Fruit fly (Drosophila melanogaster): Measurements from ENCODE around the gene Gos28.

Gos28 gene

dm6 chr3R:18669812-18670211 lies 6.3 kb downstream of the Gos28 start (continued):
- TF ChIP-seq fd85E (GFP tag; optimal IDR thresholded peaks at IDR 0.05) (no peak), CG10669 (GFP tag; optimal IDR thresholded peaks at IDR 0.05) (peak; percentile 64), Sox102F (GFP tag; optimal IDR thresholded peaks at IDR 0.05) (no peak), Eip78C (GFP tag) (peak; percentile 93), CG11902 (GFP tag; optimal IDR thresholded peaks at IDR 0.05) (peak; percentile 26), Eip75B (GFP tag; optimal IDR thresholded peaks at IDR 0.05) (peak; percentile 62), svp (GFP tag) (no peak), eg (GFP tag; IDR thresholded peaks at IDR 0.05) (peak; percentile 80), CG11762 (GFP tag; optimal IDR thresholded peaks at IDR 0.05; ENCODE audit: insufficient read depth) (peak; percentile 57), Eip93F (GFP tag; optimal IDR thresholded peaks at IDR 0.05) (no peak), CG6808 (GFP tag; optimal IDR thresholded peaks at IDR 0.05) (peak; percentile 75), CG8119 (GFP tag; IDR thresholded peaks at IDR 0.05) (peak; percentile 74), OdsH (GFP tag; optimal IDR thresholded peaks at IDR 0.05) (peak; percentile 74), Hr39 (GFP tag; optimal IDR thresholded peaks at IDR 0.05) (no peak), fkh (GFP tag; optimal IDR thresholded peaks at IDR 0.05) (peak; percentile 2), acj6 (GFP tag; optimal IDR thresholded peaks at IDR 0.05) (peak; percentile 72), CG6276 (GFP tag; optimal IDR thresholded peaks at IDR 0.05) (no peak), CG31627 (GFP tag; optimal IDR thresholded peaks at IDR 0.05) (peak; percentile 62), CG6792 (GFP tag; optimal IDR thresholded peaks at IDR 0.05) (peak; percentile 51), Smox (GFP tag; optimal IDR thresholded peaks at IDR 0.05) (no peak), achi (GFP tag; optimal IDR thresholded peaks at IDR 0.05) (peak; percentile 69), spab (GFP tag; optimal IDR thresholded peaks at IDR 0.05) (no peak), lz (GFP tag; optimal IDR thresholded peaks at IDR 0.05) (peak; percentile 57), CG32006 (GFP tag; optimal IDR thresholded peaks at IDR 0.05) (peak; percentile 82), CG9139 (GFP tag; optimal IDR thresholded peaks at IDR 0.05) (no peak), dac (GFP tag; optimal IDR thresholded peaks at IDR 0.05) (peak; percentile 45), dsx (GFP tag; optimal IDR thresholded peaks at IDR 0.05; ENCODE audit: poor library complexity, severe bottlenecking) (no peak), Ets21C (GFP tag; optimal IDR thresholded peaks at IDR 0.05) (no peak), CG3032 (tag; optimal IDR thresholded peaks at IDR 0.05) (peak; percentile 72), CG1621 (tag; optimal IDR thresholded peaks at IDR 0.05) (peak; percentile 34), pdm3 (GFP tag; optimal IDR thresholded peaks at IDR 0.05) (no peak), vri (GFP tag; optimal IDR thresholded peaks at IDR 0.05) (peak; percentile 37), CG6163 (GFP tag; IDR thresholded peaks at IDR 0.05) (peak; percentile 79; the same call in 2 of the 3 replicates)

- TF ChIP-seq Eip75B (GFP tag; optimal IDR thresholded peaks at IDR 0.05) (peak; percentile 74), CG8632 (GFP tag; optimal IDR thresholded peaks at IDR 0.05) (no peak), CG8119 (GFP tag; IDR thresholded peaks at IDR 0.05) (peak; percentile 62), dsx (GFP tag; optimal IDR thresholded peaks at IDR 0.05; ENCODE audit: poor library complexity, severe bottlenecking) (peak; percentile 49), Blimp-1 (GFP tag; optimal IDR thresholded peaks at IDR 0.05) (peak; percentile 26), Eip93F (GFP tag; optimal IDR thresholded peaks at IDR 0.05) (no peak), CG16779 (tag; optimal IDR thresholded peaks at IDR 0.05) (no peak), CG9139 (GFP tag; optimal IDR thresholded peaks at IDR 0.05) (no peak), CG6163 (GFP tag; IDR thresholded peaks at IDR 0.05) (peak; percentile 58; the same call in 1 of the 3 replicates), CG34406 (GFP tag; optimal IDR thresholded peaks at IDR 0.05) (no peak), vri (GFP tag; optimal IDR thresholded peaks at IDR 0.05) (peak; percentile 70), pdm3 (GFP tag; optimal IDR thresholded peaks at IDR 0.05) (no peak), CG6276 (GFP tag; optimal IDR thresholded peaks at IDR 0.05) (no peak), Sox102F (GFP tag; optimal IDR thresholded peaks at IDR 0.05) (no peak), CG32006 (GFP tag; optimal IDR thresholded peaks at IDR 0.05) (no peak), topi (GFP tag; optimal IDR thresholded peaks at IDR 0.05) (peak; percentile 68), CG10631 (GFP tag; optimal IDR thresholded peaks at IDR 0.05) (peak; percentile 58), CG6854 (GFP tag; optimal IDR thresholded peaks at IDR 0.05) (no peak), Ets21C (GFP tag; optimal IDR thresholded peaks at IDR 0.05) (peak; percentile 38), svp (GFP tag) (peak; percentile 90), Hr39 (GFP tag; optimal IDR thresholded peaks at IDR 0.05) (peak; percentile 44), fd59A (GFP tag; optimal IDR thresholded peaks at IDR 0.05) (peak; percentile 1), dac (GFP tag; optimal IDR thresholded peaks at IDR 0.05) (peak; percentile 40), net (GFP tag; optimal IDR thresholded peaks at IDR 0.05) (peak; percentile 0), CG6792 (GFP tag; optimal IDR thresholded peaks at IDR 0.05) (peak; percentile 54), Sox15 (GFP tag; optimal IDR thresholded peaks at IDR 0.05) (no peak), CG4318 (GFP tag; optimal IDR thresholded peaks at IDR 0.05) (no peak), CG11902 (GFP tag; optimal IDR thresholded peaks at IDR 0.05) (no peak), CG1621 (tag; optimal IDR thresholded peaks at IDR 0.05) (no peak), Sox14 (GFP tag; optimal IDR thresholded peaks at IDR 0.05) (peak; percentile 37), Lpt (GFP tag; optimal IDR thresholded peaks at IDR 0.05) (no peak), cyc (GFP tag; optimal IDR thresholded peaks at IDR 0.05) (peak; percentile 44)
Measured at dm6 chr3R:18670441-18671111, 7.0 kb downstream of the Gos28 start.

All from whole organism, prepupa.